Fruit fly (Drosophila melanogaster) whole organism, embryonic: ENCODE data around the gene Nadsyn.

ENCODE experiments used
- CG11093 ChIP-seq: fragments of 200-800 bp; sonication (Bioruptor generic); IDR thresholded peaks from 3 replicates; pipeline ENCODE4 v1.3.6; 2022; ENCODE audit warnings: missing biosample characterization, missing genetic modification characterization
- CG15514 ChIP-seq: fragments of 200-800 bp; sonication (Bioruptor generic); optimal IDR thresholded peaks from 3 replicates; lab custom pipeline; 2017; ENCODE audit warnings: missing biosample characterization, missing genetic modification characterization, mild to moderate bottlenecking, moderate library complexity, missing genetic modification reagents
- CG7372 ChIP-seq: fragments of 200-800 bp; sonication (Bioruptor generic); IDR thresholded peaks from 2 replicates; pipeline ENCODE4 v1.3.6; 2022; ENCODE audit warnings: missing biosample characterization, missing genetic modification characterization
- Dad ChIP-seq: fragments of 200-800 bp; sonication (Bioruptor generic); optimal IDR thresholded peaks from 3 replicates; lab custom pipeline; 2016; ENCODE audit warnings: missing biosample characterization, missing genetic modification characterization
- Gsc ChIP-seq: fragments of 200-800 bp; sonication (Bioruptor generic); IDR thresholded peaks from 2 replicates; pipeline ENCODE4 v1.3.6; 2022; ENCODE audit warnings: missing biosample characterization, missing genetic modification characterization
- Hmr ChIP-seq: fragments of 200-800 bp; sonication (Bioruptor generic); optimal IDR thresholded peaks from 3 replicates; lab custom pipeline; 2017; ENCODE audit warnings: mild to moderate bottlenecking, missing biosample characterization, missing genetic modification reagents, missing genetic modification characterization
- Hr78 ChIP-seq, 2 experiments: fragments of 200-800 bp in 1 of 2; fragments of >200 bp in 1 of 2; sonication (Bioruptor generic) in 1 of 2; optimal IDR thresholded peaks; 2 replicates each; lab custom pipeline; 2017 to 2019; ENCODE audit warnings: missing biosample characterization in 2 of 2, missing genetic modification characterization in 2 of 2, mild to moderate bottlenecking in 1 of 2, moderate library complexity in 1 of 2
- NC2β ChIP-seq: fragments of 200-800 bp; sonication (Bioruptor generic); optimal IDR thresholded peaks from 2 replicates; lab custom pipeline; 2016; ENCODE audit warnings: missing biosample characterization, missing genetic modification characterization
- gem ChIP-seq: fragments of 200-800 bp; sonication (Bioruptor generic); optimal IDR thresholded peaks from 2 replicates; lab custom pipeline; 2019; ENCODE audit warnings: missing biosample characterization, mild to moderate bottlenecking, missing genetic modification characterization, moderate library complexity
- gt ChIP-seq: fragments of 200-800 bp; sonication (Bioruptor generic); IDR thresholded peaks from 2 replicates; pipeline ENCODE4 v1.3.6; 2022; ENCODE audit warnings: missing biosample characterization, missing genetic modification characterization
- lilli ChIP-seq: fragments of 200-800 bp; sonication (Bioruptor generic); optimal IDR thresholded peaks from 3 replicates; lab custom pipeline; 2016; ENCODE audit warnings: missing biosample characterization, missing genetic modification characterization
- nom ChIP-seq: fragments of 200-800 bp; sonication (Bioruptor generic); optimal IDR thresholded peaks from 2 replicates; lab custom pipeline; 2017; ENCODE audit warnings: missing biosample characterization, missing genetic modification characterization, mild to moderate bottlenecking, moderate library complexity, missing genetic modification reagents
- ssp ChIP-seq: fragments of 200-800 bp; sonication (Bioruptor generic); IDR thresholded peaks from 2 replicates; pipeline ENCODE4 v1.3.6; 2022; ENCODE audit warnings: missing biosample characterization, missing genetic modification characterization
- tll ChIP-seq, 2 experiments: fragments of 200-800 bp in 1 of 2; fragments of >200 bp in 1 of 2; sonication (Bioruptor generic) in 1 of 2; optimal IDR thresholded peaks; 2 replicates each; lab custom pipeline; 2017 to 2019; ENCODE audit warnings: missing biosample characterization in 2 of 2, missing genetic modification characterization in 2 of 2, mild to moderate bottlenecking in 1 of 2, moderate library complexity in 1 of 2

DNA sequence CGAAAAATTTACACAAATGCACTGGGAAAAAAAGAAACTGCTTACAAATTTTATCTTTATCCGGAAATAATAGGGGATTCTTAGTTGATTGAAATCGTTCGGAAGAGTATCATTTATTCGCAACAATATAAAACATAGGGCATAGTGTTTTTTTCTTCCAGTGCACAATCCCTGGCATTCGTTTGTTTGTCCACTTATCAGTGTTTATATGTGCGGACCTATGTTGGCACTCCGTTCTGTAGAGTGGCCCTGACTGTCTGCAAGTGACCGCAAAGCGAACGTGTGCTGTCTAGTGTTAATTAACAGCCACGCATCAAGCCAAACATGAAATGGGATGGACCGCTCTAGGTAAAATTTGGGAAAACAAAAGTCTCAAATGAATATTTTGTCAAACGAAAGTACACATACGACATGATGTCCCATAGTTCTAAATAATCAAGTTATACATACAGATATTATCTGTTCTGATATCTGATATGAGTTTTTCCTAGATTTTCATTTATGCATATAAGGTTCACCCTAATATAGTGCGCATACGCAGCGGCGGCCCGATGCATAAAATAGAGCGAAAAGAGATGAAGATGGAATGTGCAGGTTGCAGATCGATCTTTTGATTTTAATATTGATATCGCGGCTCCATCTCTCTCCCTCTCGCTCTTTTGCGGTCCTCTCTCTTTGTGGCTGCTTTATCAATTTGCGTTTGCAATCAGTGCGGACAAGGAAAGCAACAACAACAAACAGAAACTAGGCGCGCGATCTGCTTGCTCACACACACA, 76.8 kb downstream of the Nadsyn start:
- TF ChIP-seq CG15514 = peak; percentile 86
- peak; percentile 76 for TF ChIP-seq Gsc (GFP tag; lab: Robert Waterston, UW)
- peak; percentile 48; the same call in 1 of the 2 replicates for TF ChIP-seq gt (GFP tag; lab: Robert Waterston, UW)
- peak; percentile 95 for TF ChIP-seq Hmr (GFP tag; lab: Kevin White, UChicago)
- TF ChIP-seq CG11093 = peak; percentile 88
- peak; percentile 76 for TF ChIP-seq nom
- TF ChIP-seq ssp = peak; percentile 78
- TF ChIP-seq NC2β (GFP tag; lab: Kevin White, UChicago) = peak; percentile 92
- peak in 1 of 2 experiments; percentile 63 for TF ChIP-seq Hr78 (GFP tag; optimal IDR thresholded peaks at IDR 0.05; lab: Kevin White, UChicago)
- no peak for TF ChIP-seq tll (GFP tag; optimal IDR thresholded peaks at IDR 0.05; lab: Kevin White, UChicago)
- peak; percentile 97 for TF ChIP-seq lilli (GFP tag; lab: Kevin White, UChicago)
- TF ChIP-seq gem = peak; percentile 95
- peak; percentile 88 for TF ChIP-seq CG7372 (GFP tag; lab: Robert Waterston, UW)
- peak; percentile 91 for TF ChIP-seq Dad (GFP tag; lab: Kevin White, UChicago)
